Fruit fly (Drosophila melanogaster): ENCODE results near the gene CG3909.

dm6 chr3R:10048775-10048841 is 5.5 kb downstream of the CG3909 start, which contains the start of gene CG12811:
- TF ChIP-seq psq (optimal IDR thresholded peaks at IDR 0.05): no peak
- TF ChIP-seq insv (optimal IDR thresholded peaks at IDR 0.05): no peak
